Fruit fly (Drosophila melanogaster) whole organism, embryonic: Measurements from ENCODE around the gene dj-1beta.

ENCODE experiments used
- Atf-2 ChIP-seq: fragments of 200-800 bp; sonication (Bioruptor generic); optimal IDR thresholded peaks from 2 replicates; lab custom pipeline; 2016; ENCODE audit warnings: missing biosample characterization, missing genetic modification characterization
- B-H1 ChIP-seq: fragments of 200-800 bp; sonication (Bioruptor generic); IDR thresholded peaks from 3 replicates; pipeline ENCODE4 v1.3.6; 2022; ENCODE audit warnings: missing biosample characterization, missing genetic modification characterization
- CG10543 ChIP-seq: fragments of 200-800 bp; sonication (Bioruptor generic); optimal IDR thresholded peaks from 3 replicates; lab custom pipeline; 2017; ENCODE audit warnings: missing biosample characterization, mild to moderate bottlenecking, missing genetic modification characterization, moderate library complexity
- CG14667 ChIP-seq: fragments of 200-800 bp; sonication (Bioruptor generic); IDR thresholded peaks from 2 replicates; pipeline ENCODE4 v1.3.6; 2022; ENCODE audit warnings: missing biosample characterization, missing genetic modification characterization
- CG1647 ChIP-seq: fragments of 200-800 bp; sonication (Bioruptor generic); optimal IDR thresholded peaks from 3 replicates; lab custom pipeline; 2016; ENCODE audit warnings: missing biosample characterization, missing genetic modification characterization
- CG17328 ChIP-seq: fragments of 200-800 bp; sonication (Bioruptor generic); IDR thresholded peaks from 2 replicates; pipeline ENCODE4 v1.3.6; 2022; ENCODE audit warnings: missing biosample characterization, missing genetic modification characterization
- CG17359 ChIP-seq: fragments of 200-800 bp; sonication (Bioruptor generic); optimal IDR thresholded peaks from 3 replicates; lab custom pipeline; 2018; ENCODE audit warnings: missing biosample characterization, mild to moderate bottlenecking, missing genetic modification characterization, moderate library complexity
- CG18619 ChIP-seq: fragments of 200-800 bp; sonication (Bioruptor generic); optimal IDR thresholded peaks from 3 replicates; lab custom pipeline; 2017; ENCODE audit warnings: missing biosample characterization, mild to moderate bottlenecking, missing genetic modification characterization
- CG2875 ChIP-seq: fragments of 200-800 bp; sonication (Bioruptor generic); optimal IDR thresholded peaks from 2 replicates; lab custom pipeline; 2017; ENCODE audit warnings: missing biosample characterization, mild to moderate bottlenecking, missing genetic modification characterization, missing genetic modification reagents
- CG30020 ChIP-seq: fragments of 200-800 bp; optimal IDR thresholded peaks from 2 replicates; lab custom pipeline; 2019; ENCODE audit warnings: missing biosample characterization, mild to moderate bottlenecking, missing genetic modification characterization, moderate library complexity
- CG32532 ChIP-seq: fragments of 200-800 bp; sonication (Bioruptor generic); IDR thresholded peaks from 2 replicates; pipeline ENCODE4 v1.3.6; 2022; ENCODE audit warnings: missing biosample characterization, missing genetic modification characterization
- CG3281 ChIP-seq: fragments of 200-800 bp; sonication (Bioruptor generic); optimal IDR thresholded peaks from 3 replicates; lab custom pipeline; 2017; ENCODE audit warnings: missing biosample characterization, mild to moderate bottlenecking, missing genetic modification characterization
- CG3407 ChIP-seq: fragments of 200-800 bp; sonication (Bioruptor generic); optimal IDR thresholded peaks from 2 replicates; lab custom pipeline; 2018; ENCODE audit warnings: missing biosample characterization, mild to moderate bottlenecking, missing genetic modification characterization
- CG3838 ChIP-seq: fragments of 200-800 bp; sonication (Bioruptor generic); optimal IDR thresholded peaks from 3 replicates; lab custom pipeline; 2016; ENCODE audit warnings: missing biosample characterization, missing genetic modification characterization
- CG3847 ChIP-seq: fragments of 200-800 bp; sonication (Bioruptor generic); IDR thresholded peaks from 2 replicates; pipeline ENCODE4 v1.3.6; 2022; ENCODE audit warnings: missing biosample characterization, missing genetic modification characterization
- CG4282 ChIP-seq: fragments of 200-800 bp; sonication (Bioruptor generic); optimal IDR thresholded peaks from 2 replicates; lab custom pipeline; 2016; ENCODE audit warnings: missing biosample characterization, missing genetic modification characterization
- CG4820 ChIP-seq: fragments of 200-800 bp; sonication (Bioruptor generic); optimal IDR thresholded peaks from 3 replicates; lab custom pipeline; 2016; ENCODE audit warnings: missing biosample characterization, missing genetic modification characterization
- CG7372 ChIP-seq: fragments of 200-800 bp; sonication (Bioruptor generic); IDR thresholded peaks from 2 replicates; pipeline ENCODE4 v1.3.6; 2022; ENCODE audit warnings: missing biosample characterization, missing genetic modification characterization
- CG8765 ChIP-seq: fragments of 200-800 bp; sonication (Bioruptor generic); IDR thresholded peaks from 2 replicates; pipeline ENCODE4 v1.3.6; 2022; ENCODE audit warnings: missing biosample characterization, missing genetic modification characterization
- CG9817 ChIP-seq: fragments of 200-800 bp; sonication (Bioruptor generic); optimal IDR thresholded peaks from 2 replicates; lab custom pipeline; 2018; ENCODE audit warnings: missing biosample characterization, mild to moderate bottlenecking, missing genetic modification characterization, moderate library complexity
- CrebB ChIP-seq: fragments of 200-800 bp; sonication (Bioruptor generic); optimal IDR thresholded peaks from 3 replicates; lab custom pipeline; 2018; ENCODE audit warnings: missing biosample characterization, mild to moderate bottlenecking, missing genetic modification characterization
- ERR ChIP-seq: fragments of 200-800 bp; sonication (Bioruptor generic); optimal IDR thresholded peaks from 2 replicates; lab custom pipeline; 2016; ENCODE audit warnings: missing biosample characterization, missing genetic modification characterization
- Eip74EF ChIP-seq, 2 experiments: fragments of 200-800 bp in 1 of 2; fragments of >200 bp in 1 of 2; sonication (Bioruptor generic) in 1 of 2; optimal IDR thresholded peaks; 2 replicates each; lab custom pipeline; 2017 to 2019; ENCODE audit warnings: missing biosample characterization in 2 of 2, missing genetic modification characterization in 2 of 2, mild to moderate bottlenecking in 1 of 2, moderate library complexity in 1 of 2
- Ets65A ChIP-seq: fragments of 200-800 bp; sonication (Bioruptor generic); peaks from one replicate; lab custom pipeline; 2016; ENCODE audit warnings: missing biosample characterization, missing genetic modification characterization
- Gsc ChIP-seq: fragments of 200-800 bp; sonication (Bioruptor generic); IDR thresholded peaks from 2 replicates; pipeline ENCODE4 v1.3.6; 2022; ENCODE audit warnings: missing biosample characterization, missing genetic modification characterization
- Hmx ChIP-seq: fragments of 200-800 bp; sonication (Bioruptor generic); optimal IDR thresholded peaks from 2 replicates; lab custom pipeline; 2016; ENCODE audit warnings: missing biosample characterization, missing genetic modification characterization
- Max ChIP-seq: fragments of 200-800 bp; sonication (Bioruptor generic); optimal IDR thresholded peaks from 2 replicates; lab custom pipeline; 2016; ENCODE audit warnings: missing biosample characterization, mild to moderate bottlenecking, missing genetic modification characterization
- NC2α ChIP-seq: fragments of 200-800 bp; sonication (Bioruptor generic); optimal IDR thresholded peaks from 2 replicates; lab custom pipeline; 2016; ENCODE audit warnings: missing biosample characterization, missing genetic modification characterization
- Spps ChIP-seq: fragments of 200-800 bp; sonication (Bioruptor generic); optimal IDR thresholded peaks from 2 replicates; lab custom pipeline; 2018; ENCODE audit warnings: missing biosample characterization, mild to moderate bottlenecking, missing genetic modification characterization
- Sry-δ ChIP-seq: fragments of 200-800 bp; sonication (Bioruptor generic); optimal IDR thresholded peaks from 2 replicates; lab custom pipeline; 2016; ENCODE audit warnings: missing biosample characterization, missing genetic modification characterization
- Xrp1 ChIP-seq: fragments of 200-800 bp; sonication (Bioruptor generic); IDR thresholded peaks from 2 replicates; pipeline ENCODE4 v1.3.6; 2022; ENCODE audit warnings: missing biosample characterization, missing genetic modification characterization
- abd-A ChIP-seq: fragments of 200-800 bp; sonication (Bioruptor generic); optimal IDR thresholded peaks from 3 replicates; lab custom pipeline; 2019; ENCODE audit warnings: missing biosample characterization, mild to moderate bottlenecking, missing genetic modification characterization, moderate library complexity
- amos ChIP-seq: fragments of 200-800 bp; sonication (Bioruptor generic); IDR thresholded peaks from 2 replicates; pipeline ENCODE4 v1.3.6; 2022; ENCODE audit warnings: missing biosample characterization, missing genetic modification characterization; ENCODE audit not compliant: partially characterized antibody
- ase ChIP-seq: fragments of 200-800 bp; sonication (Bioruptor generic); IDR thresholded peaks from 3 replicates; pipeline ENCODE4 v1.3.6; 2022; ENCODE audit warnings: missing biosample characterization, missing genetic modification characterization
- ash1 ChIP-seq: fragments of 200-800 bp; sonication (Bioruptor generic); optimal IDR thresholded peaks from 2 replicates; lab custom pipeline; 2018; ENCODE audit warnings: missing biosample characterization, mild to moderate bottlenecking, missing genetic modification characterization
- bigmax ChIP-seq: fragments of 200-800 bp; sonication (Bioruptor generic); optimal IDR thresholded peaks from 2 replicates; lab custom pipeline; 2018; ENCODE audit warnings: missing biosample characterization, mild to moderate bottlenecking, missing genetic modification characterization
- caup ChIP-seq: fragments of 200-800 bp; sonication (Bioruptor generic); optimal IDR thresholded peaks from 3 replicates; lab custom pipeline; 2017; ENCODE audit warnings: missing biosample characterization, mild to moderate bottlenecking, missing genetic modification characterization, moderate library complexity; ENCODE audit not compliant: severe bottlenecking
- hth ChIP-seq: fragments of >200 bp; optimal IDR thresholded peaks from 2 replicates; lab custom pipeline; 2017; ENCODE audit warnings: inconsistent platforms
- kah ChIP-seq: fragments of 200-800 bp; sonication (Bioruptor generic); optimal IDR thresholded peaks from 2 replicates; lab custom pipeline; 2018; ENCODE audit warnings: missing biosample characterization, mild to moderate bottlenecking, missing genetic modification characterization
- kay ChIP-seq: fragments of 200-800 bp; sonication (Bioruptor generic); optimal IDR thresholded peaks from 2 replicates; lab custom pipeline; 2016; ENCODE audit warnings: missing biosample characterization, missing genetic modification characterization
- mam ChIP-seq: fragments of 200-800 bp; sonication (Bioruptor generic); optimal IDR thresholded peaks from 3 replicates; lab custom pipeline; 2016; ENCODE audit warnings: missing biosample characterization, missing genetic modification characterization
- oc ChIP-seq: fragments of 200-800 bp; sonication (Bioruptor generic); optimal IDR thresholded peaks from 2 replicates; lab custom pipeline; 2018; ENCODE audit warnings: missing biosample characterization, mild to moderate bottlenecking, missing genetic modification characterization, moderate library complexity
- psq ChIP-seq: fragments of 200-800 bp; sonication (Bioruptor generic); optimal IDR thresholded peaks from 2 replicates; lab custom pipeline; 2017; ENCODE audit warnings: missing biosample characterization, missing genetic modification characterization
- ro ChIP-seq: fragments of 200-800 bp; sonication (Bioruptor generic); IDR thresholded peaks from 2 replicates; pipeline ENCODE4 v1.3.6; 2022; ENCODE audit warnings: missing biosample characterization, missing genetic modification characterization
- run ChIP-seq: fragments of 200-800 bp; sonication (Bioruptor generic); optimal IDR thresholded peaks from 3 replicates; lab custom pipeline; 2018; ENCODE audit warnings: missing biosample characterization, mild to moderate bottlenecking, missing genetic modification characterization
- sim ChIP-seq: fragments of 200-800 bp; sonication (Bioruptor generic); IDR thresholded peaks from 2 replicates; pipeline ENCODE4 v1.3.6; 2022; ENCODE audit warnings: missing biosample characterization, missing genetic modification characterization
- sna ChIP-seq: fragments of 200-800 bp; sonication (Bioruptor generic); IDR thresholded peaks from 2 replicates; pipeline ENCODE4 v1.3.6; 2022; ENCODE audit warnings: missing biosample characterization, missing genetic modification characterization; ENCODE audit not compliant: partially characterized antibody
- tgo ChIP-seq: fragments of 200-800 bp; sonication (Bioruptor generic); IDR thresholded peaks from 3 replicates; pipeline ENCODE4 v1.3.6; 2022; ENCODE audit warnings: missing biosample characterization, missing genetic modification characterization
- ttk ChIP-seq: fragments of 200-800 bp; sonication (Bioruptor generic); IDR thresholded peaks from 2 replicates; pipeline ENCODE4 v2.1.2; 2022; ENCODE audit warnings: missing biosample characterization, missing genetic modification characterization
- twi ChIP-seq: fragments of 200-800 bp; optimal IDR thresholded peaks from 2 replicates; lab custom pipeline; 2019; ENCODE audit warnings: missing biosample characterization, mild to moderate bottlenecking, missing genetic modification characterization, moderate library complexity
- zfh2 ChIP-seq: fragments of 200-800 bp; sonication (Bioruptor generic); optimal IDR thresholded peaks from 2 replicates; lab custom pipeline; 2016; ENCODE audit warnings: missing biosample characterization, missing genetic modification characterization

Gene dj-1beta

dm6 chr3R:30781661-30782120 lies 25.2 kb upstream of the dj-1beta start (continued):
- peak; percentile 94 for TF ChIP-seq mam
- TF ChIP-seq sim (GFP tag; lab: Robert Waterston, UW), result peak; percentile 89
- peak; percentile 88 for TF ChIP-seq B-H1 (GFP tag; lab: Robert Waterston, UW)
- TF ChIP-seq ro, result peak; percentile 91
- TF ChIP-seq amos, result no peak
- peak; percentile 71 for TF ChIP-seq CG2875
- peak; percentile 86 for TF ChIP-seq oc (tag; lab: Kevin White, UChicago)
- peak; percentile 64 for TF ChIP-seq Sry-δ
- peak in 1 of 2 experiments; percentile 76 for TF ChIP-seq Eip74EF (GFP tag; optimal IDR thresholded peaks at IDR 0.05; lab: Kevin White, UChicago)
- TF ChIP-seq CrebB (tag; lab: Kevin White, UChicago), result peak; percentile 77
- peak; percentile 66 for TF ChIP-seq CG3838 (GFP tag; lab: Kevin White, UChicago)
- peak; percentile 96 for TF ChIP-seq tgo (GFP tag; lab: Robert Waterston, UW)
- peak; percentile 86 for TF ChIP-seq CG1647 (GFP tag; lab: Kevin White, UChicago)
- peak; percentile 93 for TF ChIP-seq CG7372
- TF ChIP-seq Xrp1, result peak; percentile 97
- peak; percentile 84 for TF ChIP-seq CG4282 (GFP tag; lab: Kevin White, UChicago)
- TF ChIP-seq CG10543 (GFP tag; lab: Kevin White, UChicago), result peak; percentile 91
- TF ChIP-seq bigmax (GFP tag; lab: Kevin White, UChicago), result peak; percentile 42
- peak; percentile 93 for TF ChIP-seq ERR (GFP tag; lab: Kevin White, UChicago)
- TF ChIP-seq CG30020 (tag; lab: Kevin White, UChicago), result no peak
- TF ChIP-seq CG8765 (GFP tag; lab: Robert Waterston, UW), result peak; percentile 97
- TF ChIP-seq Gsc (GFP tag; lab: Robert Waterston, UW), result peak; percentile 92
- TF ChIP-seq ttk (GFP tag; lab: Robert Waterston, UW), result peak; percentile 91
- TF ChIP-seq caup (GFP tag; lab: Kevin White, UChicago), result peak; percentile 84
- peak; percentile 93 for TF ChIP-seq CG3847 (GFP tag; lab: Robert Waterston, UW)
- TF ChIP-seq CG17359 (tag; lab: Kevin White, UChicago), result peak; percentile 92
- peak; percentile 88 for TF ChIP-seq CG3281 (GFP tag; lab: Kevin White, UChicago)
- peak; percentile 94 for TF ChIP-seq NC2α (GFP tag; lab: Kevin White, UChicago)
- peak; percentile 99 for TF ChIP-seq Ets65A (GFP tag; lab: Kevin White, UChicago)
- peak; percentile 96 for TF ChIP-seq CG9817
- TF ChIP-seq CG3407 (GFP tag; lab: Kevin White, UChicago), result peak; percentile 86
- TF ChIP-seq kay (GFP tag; lab: Kevin White, UChicago), result peak; percentile 88

- peak; percentile 91 for TF ChIP-seq twi (tag; lab: Kevin White, UChicago)
- TF ChIP-seq kah, result no peak
These were observed 24.4 kb upstream of the dj-1beta start for dm6 chr3R:30782553-30782952.

- TF ChIP-seq CG14667 (GFP tag; lab: Robert Waterston, UW), result peak; percentile 40; the same call in 1 of the 2 replicates
- TF ChIP-seq Spps (tag; lab: Kevin White, UChicago), result no peak
- TF ChIP-seq CG32532 (GFP tag; lab: Robert Waterston, UW), result peak; percentile 78
- no peak for TF ChIP-seq abd-A
- TF ChIP-seq ase (GFP tag; lab: Robert Waterston, UW), result peak; percentile 60; the same call in 1 of the 3 replicates
- peak; percentile 20; the same call in 1 of the 2 replicates for TF ChIP-seq sna (GFP tag; lab: Robert Waterston, UW)
- TF ChIP-seq CG17328 (GFP tag; lab: Robert Waterston, UW), result peak; percentile 67
- peak; percentile 15 for TF ChIP-seq zfh2 (GFP tag; lab: Kevin White, UChicago)
- no peak for TF ChIP-seq run
- TF ChIP-seq CG4820 (GFP tag; lab: Kevin White, UChicago), result no peak
- no peak for TF ChIP-seq ash1 (GFP tag; lab: Kevin White, UChicago)
- no peak for TF ChIP-seq Gsc (GFP tag; lab: Robert Waterston, UW)
- TF ChIP-seq hth, result no peak
- TF ChIP-seq Max (GFP tag; lab: Kevin White, UChicago), result peak; percentile 14
- TF ChIP-seq psq (GFP tag; lab: Kevin White, UChicago), result no peak
- no peak for TF ChIP-seq Ets65A (GFP tag; lab: Kevin White, UChicago)
- TF ChIP-seq CG18619, result no peak
- no peak for TF ChIP-seq Hmx (GFP tag; lab: Kevin White, UChicago)
- no peak for TF ChIP-seq Atf-2
These were observed 17.6 kb upstream of the dj-1beta start for dm6 chr3R:30789363-30789762.
